Fruit fly (Drosophila melanogaster) S2 (cell line): ENCODE results near the gene CG13694.

ENCODE experiments used
- CG8478 ChIP-seq: fragments of >200 bp; optimal IDR thresholded peaks from 2 replicates; lab custom pipeline; 2018
- CTCF ChIP-seq, 2 experiments: fragments of >200 bp; optimal IDR thresholded peaks; 2 replicates each; lab custom pipeline; 2018

The CG13694 gene

dm6 chr2L:91333-91732, 25.0 kb downstream of the CG13694 start:
- TF ChIP-seq CTCF (optimal IDR thresholded peaks at IDR 0.05; lab: Kevin White, UChicago) (no peak), CG8478 (lab: Kevin White, UChicago) (no peak)

dm6 chr2L:90081-90480, 26.2 kb downstream of the CG13694 start:
- TF ChIP-seq CTCF (optimal IDR thresholded peaks at IDR 0.05; lab: Kevin White, UChicago): no peak
- TF ChIP-seq CG8478 (lab: Kevin White, UChicago): no peak

dm6 chr2L:89158-89557, 27.1 kb downstream of the CG13694 start:
- TF ChIP-seq CG8478 (lab: Kevin White, UChicago): no peak
- no peak for TF ChIP-seq CTCF (optimal IDR thresholded peaks at IDR 0.05; lab: Kevin White, UChicago)

dm6 chr2L:88528-88927, 27.8 kb downstream of the CG13694 start:
- TF ChIP-seq CTCF (optimal IDR thresholded peaks at IDR 0.05; lab: Kevin White, UChicago) (no peak), CG8478 (lab: Kevin White, UChicago) (no peak)

- TF ChIP-seq CG8478 (lab: Kevin White, UChicago) (no peak), CTCF (optimal IDR thresholded peaks at IDR 0.05; lab: Kevin White, UChicago) (no peak)
These were observed 29.0 kb downstream of the CG13694 start, which contains the start of gene net for dm6 chr2L:87255-87723. net (minus strand) TSS chr2L:87387.

dm6 chr2L:85701-86100, 30.6 kb downstream of the CG13694 start:
- TF ChIP-seq CTCF (optimal IDR thresholded peaks at IDR 0.05; lab: Kevin White, UChicago): no peak

- TF ChIP-seq CG8478 (lab: Kevin White, UChicago) (no peak), CTCF (optimal IDR thresholded peaks at IDR 0.05; lab: Kevin White, UChicago) (no peak)
These were observed 31.2 kb downstream of the CG13694 start for dm6 chr2L:85099-85498.

- no peak for TF ChIP-seq CTCF (optimal IDR thresholded peaks at IDR 0.05; lab: Kevin White, UChicago)
- no peak for TF ChIP-seq CG8478 (lab: Kevin White, UChicago)
These were observed 34.2 kb downstream of the CG13694 start for dm6 chr2L:82080-82479.

- TF ChIP-seq CTCF (optimal IDR thresholded peaks at IDR 0.05; lab: Kevin White, UChicago) (no peak), CG8478 (lab: Kevin White, UChicago) (no peak)
These were observed 35.1 kb downstream of the CG13694 start for dm6 chr2L:81198-81597.

- TF ChIP-seq CG8478 (lab: Kevin White, UChicago) (no peak), CTCF (optimal IDR thresholded peaks at IDR 0.05; lab: Kevin White, UChicago) (no peak)
These were observed 37.5 kb downstream of the CG13694 start for dm6 chr2L:78828-79227.

- TF ChIP-seq CTCF (optimal IDR thresholded peaks at IDR 0.05; lab: Kevin White, UChicago): no peak
- TF ChIP-seq CG8478 (lab: Kevin White, UChicago): no peak
These were observed 40.2 kb downstream of the CG13694 start, which contains the start of gene CG11374 for dm6 chr2L:76048-76447. CG11374 (plus strand) TSS chr2L:76348.

- TF ChIP-seq CTCF (optimal IDR thresholded peaks at IDR 0.05; lab: Kevin White, UChicago): no peak
These were observed 42.4 kb downstream of the CG13694 start for dm6 chr2L:73760-74388.

- no peak for TF ChIP-seq CG8478 (lab: Kevin White, UChicago)
- TF ChIP-seq CTCF (optimal IDR thresholded peaks at IDR 0.05; lab: Kevin White, UChicago): peak; percentile 59 to 62
These were observed 43.4 kb downstream of the CG13694 start for dm6 chr2L:72752-73435.

dm6 chr2L:71869-72751, 44.2 kb downstream of the CG13694 start:
- TF ChIP-seq CG8478 (lab: Kevin White, UChicago) (no peak), CTCF (optimal IDR thresholded peaks at IDR 0.05; lab: Kevin White, UChicago) (no peak)

dm6 chr2L:71457-71856, 44.8 kb downstream of the CG13694 start, which contains the start of gene galectin:
galectin (plus strand) TSS chr2L:71757.
- no peak for TF ChIP-seq CTCF (optimal IDR thresholded peaks at IDR 0.05; lab: Kevin White, UChicago)
- TF ChIP-seq CG8478 (lab: Kevin White, UChicago): no peak
